Fruit fly (Drosophila melanogaster) whole organism, pupa: ENCODE data around the gene CG16717.

Source experiments
- CG10348 ChIP-seq: fragments of 200-800 bp; sonication (Bioruptor generic); IDR thresholded peaks from 2 replicates; pipeline ENCODE4 v1.3.6; 2022; ENCODE audit warnings: missing biosample characterization, missing genetic modification characterization
- CG12605 ChIP-seq: fragments of 200-800 bp; sonication (Bioruptor generic); IDR thresholded peaks from 2 replicates; pipeline ENCODE4 v1.3.6; 2022; ENCODE audit warnings: missing biosample characterization, missing genetic modification characterization
- CG13204 ChIP-seq: fragments of 200-800 bp; sonication (Bioruptor generic); optimal IDR thresholded peaks from 2 replicates; lab custom pipeline; 2018; ENCODE audit warnings: missing biosample characterization, mild to moderate bottlenecking, missing genetic modification characterization, moderate library complexity
- CG14655 ChIP-seq: fragments of 200-800 bp; sonication (Bioruptor generic); optimal IDR thresholded peaks from 3 replicates; lab custom pipeline; 2017; ENCODE audit warnings: mild to moderate bottlenecking, missing biosample characterization, missing genetic modification reagents, missing genetic modification characterization
- CG15710 ChIP-seq: fragments of 200-800 bp; sonication (Bioruptor generic); optimal IDR thresholded peaks from 2 replicates; lab custom pipeline; 2018; ENCODE audit warnings: missing biosample characterization, mild to moderate bottlenecking, missing genetic modification characterization, moderate library complexity
- CG17806 ChIP-seq: fragments of 200-800 bp; sonication (Bioruptor generic); optimal IDR thresholded peaks from 2 replicates; lab custom pipeline; 2018; ENCODE audit warnings: missing biosample characterization, mild to moderate bottlenecking, missing genetic modification characterization, moderate library complexity
- CG32121 ChIP-seq: fragments of 200-800 bp; sonication (Bioruptor generic); IDR thresholded peaks from 2 replicates; pipeline ENCODE4 v1.3.6; 2022; ENCODE audit warnings: missing biosample characterization, missing genetic modification characterization
- CG34367 ChIP-seq: fragments of 200-800 bp; sonication (Bioruptor generic); optimal IDR thresholded peaks from 2 replicates; lab custom pipeline; 2018; ENCODE audit warnings: missing biosample characterization, mild to moderate bottlenecking, missing genetic modification characterization
- CG4496 ChIP-seq: fragments of 200-800 bp; sonication (Bioruptor generic); IDR thresholded peaks from 3 replicates; pipeline ENCODE4 v1.3.6; 2022; ENCODE audit warnings: missing biosample characterization, missing genetic modification characterization
- CG8159 ChIP-seq: fragments of 200-800 bp; sonication (Bioruptor generic); optimal IDR thresholded peaks from 3 replicates; lab custom pipeline; 2018; ENCODE audit warnings: missing biosample characterization, mild to moderate bottlenecking, missing genetic modification characterization, moderate library complexity
- CG8301 ChIP-seq: fragments of 200-800 bp; sonication (Bioruptor generic); optimal IDR thresholded peaks from 2 replicates; lab custom pipeline; 2018; ENCODE audit warnings: missing biosample characterization, mild to moderate bottlenecking, missing genetic modification characterization
- CG9948 ChIP-seq: fragments of 200-800 bp; sonication (Bioruptor generic); optimal IDR thresholded peaks from 2 replicates; lab custom pipeline; 2018; ENCODE audit warnings: missing biosample characterization, mild to moderate bottlenecking, missing genetic modification characterization, moderate library complexity
- D1 ChIP-seq: fragments of 200-800 bp; sonication (Bioruptor generic); optimal IDR thresholded peaks from 2 replicates; lab custom pipeline; 2018; ENCODE audit warnings: missing biosample characterization, mild to moderate bottlenecking, missing genetic modification characterization, moderate library complexity
- EcR ChIP-seq: fragments of 200-800 bp; sonication (Bioruptor generic); optimal IDR thresholded peaks from 3 replicates; lab custom pipeline; 2019; ENCODE audit warnings: missing biosample characterization, missing genetic modification characterization, mild to moderate bottlenecking, moderate library complexity, missing genetic modification reagents
- Ets98B ChIP-seq: fragments of 200-800 bp; sonication (Bioruptor generic); IDR thresholded peaks from 2 replicates; pipeline ENCODE4 v1.3.6; 2022; ENCODE audit warnings: missing biosample characterization, missing genetic modification characterization
- Pif1A ChIP-seq: fragments of 200-800 bp; sonication (Bioruptor generic); optimal IDR thresholded peaks from 3 replicates; lab custom pipeline; 2016; ENCODE audit warnings: missing biosample characterization, missing genetic modification characterization
- Pif1B ChIP-seq: fragments of 200-800 bp; sonication (Bioruptor generic); optimal IDR thresholded peaks from 3 replicates; lab custom pipeline; 2016; ENCODE audit warnings: missing biosample characterization, missing genetic modification characterization
- Snoo ChIP-seq: fragments of 200-800 bp; sonication (Bioruptor generic); optimal IDR thresholded peaks from 3 replicates; lab custom pipeline; 2017; ENCODE audit warnings: missing biosample characterization, mild to moderate bottlenecking, missing genetic modification characterization, inconsistent platforms
- fd96Ca ChIP-seq: fragments of 200-800 bp; sonication (Bioruptor generic); IDR thresholded peaks from 3 replicates; pipeline ENCODE4 v1.3.6; 2022; ENCODE audit warnings: missing biosample characterization, missing genetic modification characterization
- gl ChIP-seq: fragments of 200-800 bp; sonication (Bioruptor generic); optimal IDR thresholded peaks from 2 replicates; lab custom pipeline; 2018; ENCODE audit warnings: missing biosample characterization, mild to moderate bottlenecking, missing genetic modification characterization
- rn ChIP-seq: fragments of 200-800 bp; sonication (Bioruptor generic); IDR thresholded peaks from 2 replicates; pipeline ENCODE4 v1.3.6; 2022; ENCODE audit warnings: missing biosample characterization, missing genetic modification characterization

Gene CG16717

dm6 chr3L:9678994-9679393 is at the start of gene CG16717, which contains the start of gene fry:
TSS of gene CG16717 (plus strand) at chr3L:9679201.
TSS of gene fry (minus strand) at chr3L:9679103.
- no peak for TF ChIP-seq CG9948 (tag; lab: Kevin White, UChicago)
- no peak for TF ChIP-seq D1 (tag; lab: Kevin White, UChicago)

DNA sequence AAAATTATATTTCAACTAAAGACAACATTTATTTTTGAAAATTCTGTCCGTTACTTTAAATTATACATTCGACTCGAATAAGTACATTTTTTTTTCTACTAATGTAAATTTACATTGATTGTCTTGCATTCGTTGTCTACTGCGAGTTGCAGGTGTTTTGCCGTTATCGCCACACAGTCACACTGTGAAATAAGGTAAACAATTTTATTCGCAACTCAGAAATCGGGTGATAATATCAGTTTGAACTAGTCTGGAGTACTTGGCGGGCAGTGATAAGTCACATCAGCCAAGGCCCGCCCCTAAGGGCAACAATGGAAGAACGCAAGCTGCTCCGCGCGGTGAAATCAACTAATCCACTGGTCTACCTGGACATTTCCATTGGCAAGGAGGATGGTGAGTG is 49.1 kb upstream of the CG16717 start:
- TF ChIP-seq CG14655 (GFP tag; lab: Kevin White, UChicago), result no peak
- no peak for TF ChIP-seq rn (GFP tag; lab: Robert Waterston, UW)
- TF ChIP-seq CG10348 (GFP tag; lab: Robert Waterston, UW), result no peak
- TF ChIP-seq CG8301, result no peak
- no peak for TF ChIP-seq CG4496
- TF ChIP-seq Snoo (tag; lab: Kevin White, UChicago), result no peak
- no peak for TF ChIP-seq gl (tag; lab: Kevin White, UChicago)
- no peak for TF ChIP-seq CG32121 (GFP tag; lab: Robert Waterston, UW)
- no peak for TF ChIP-seq CG8159 (tag; lab: Kevin White, UChicago)
- TF ChIP-seq EcR (GFP tag; lab: Kevin White, UChicago), result no peak
- TF ChIP-seq fd96Ca (GFP tag; lab: Robert Waterston, UW), result no peak
- no peak for TF ChIP-seq Pif1A (GFP tag; lab: Kevin White, UChicago)
- TF ChIP-seq Pif1B (GFP tag; lab: Kevin White, UChicago), result no peak
- no peak for TF ChIP-seq CG13204 (GFP tag; lab: Kevin White, UChicago)

- TF ChIP-seq CG15710 (tag; lab: Kevin White, UChicago) (no peak), CG32121 (GFP tag; lab: Robert Waterston, UW) (no peak), CG13204 (GFP tag; lab: Kevin White, UChicago) (no peak), gl (tag; lab: Kevin White, UChicago) (no peak)
Observed at dm6 chr3L:9637812-9638211, 41.2 kb upstream of the CG16717 start, which contains the start of gene CG8329. TSS of gene CG8329 (plus strand) at chr3L:9638112.

DNA sequence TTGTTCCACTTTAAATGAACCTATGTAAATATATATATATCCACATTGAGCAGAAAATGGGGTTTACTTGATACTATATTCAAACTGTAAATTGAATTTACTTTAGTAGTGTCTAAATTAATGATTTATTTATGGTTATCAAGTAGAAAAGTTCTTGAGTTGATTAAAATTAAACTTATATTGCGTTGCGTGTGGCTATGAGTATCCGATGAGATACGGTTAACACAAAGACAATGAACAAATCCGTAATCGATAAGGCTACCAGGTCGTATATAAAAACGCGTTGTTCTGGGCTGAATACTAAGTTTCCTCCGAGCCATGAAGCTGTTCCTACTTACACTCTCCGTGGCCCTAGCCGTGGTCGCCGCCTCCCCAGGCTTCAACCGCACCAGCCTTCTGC is 40.0 kb upstream of the CG16717 start, which contains the start of gene CG18179:
CG18179 (plus strand) TSS at position 301 of the 400 bp plus-strand sequence.
- TF ChIP-seq Pif1B (GFP tag; lab: Kevin White, UChicago) (no peak), CG10348 (GFP tag; lab: Robert Waterston, UW) (no peak), CG34367 (tag; lab: Kevin White, UChicago) (no peak), fd96Ca (GFP tag; lab: Robert Waterston, UW) (no peak), CG12605 (no peak)
- TF ChIP-seq, all 21 proteins: peak for 0

DNA sequence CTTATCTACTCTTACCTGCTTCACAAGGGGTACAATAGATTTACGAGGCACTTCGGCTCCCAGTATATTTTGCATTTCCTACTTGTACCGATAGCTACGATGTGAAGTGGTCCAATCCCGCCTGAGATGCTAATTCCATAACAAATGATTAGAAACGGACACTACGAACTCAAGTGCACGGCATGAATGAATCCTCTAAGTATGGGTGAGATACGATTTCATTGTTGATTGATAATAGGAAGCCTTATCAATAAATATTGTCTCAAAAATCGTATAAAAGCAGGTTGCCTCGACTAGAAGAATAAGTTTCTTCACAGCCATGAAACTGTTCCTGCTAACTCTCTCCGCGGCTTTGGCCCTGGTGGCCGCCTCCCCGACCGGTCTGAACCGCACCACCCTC is 38.3 kb upstream of the CG16717 start, which contains the start of gene CG18180:
CG18180 (plus strand) TSS at position 301 of the 400 bp plus-strand sequence.
- TF ChIP-seq D1 (tag; lab: Kevin White, UChicago) (no peak), CG32121 (GFP tag; lab: Robert Waterston, UW) (no peak), CG9948 (tag; lab: Kevin White, UChicago) (no peak), gl (tag; lab: Kevin White, UChicago) (no peak), CG4496 (no peak), CG12605 (no peak)
- TF ChIP-seq, all 21 proteins: peak for 0

DNA sequence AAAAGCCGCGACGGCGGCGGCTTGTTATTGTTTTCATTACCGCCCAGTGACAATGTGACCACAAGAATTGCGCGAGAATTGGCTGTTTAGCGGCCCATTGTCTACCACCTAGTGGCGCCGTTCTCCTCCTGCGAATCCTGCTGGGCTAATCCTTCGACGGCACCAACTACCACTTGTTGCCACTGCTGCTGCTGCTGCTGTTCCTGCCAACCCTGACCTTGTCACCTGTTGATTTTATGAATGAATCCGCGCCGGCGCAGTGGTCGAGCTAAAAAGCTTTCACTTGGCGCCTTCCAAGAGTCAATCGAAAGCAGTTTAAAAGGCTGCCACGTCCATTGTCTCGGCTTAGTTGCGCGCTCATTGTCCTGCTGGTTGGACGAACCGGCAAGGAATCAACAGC is 35.2 kb upstream of the CG16717 start, which contains the start of gene CNMaR:
CNMaR (plus strand) TSS at position 348 of the 400 bp plus-strand sequence.
- TF ChIP-seq CG12605 (peak; percentile 94), CG17806 (tag; lab: Kevin White, UChicago) (no peak)

dm6 chr3L:9671372-9671771 is 7.6 kb upstream of the CG16717 start:
- TF ChIP-seq CG15710 (tag; lab: Kevin White, UChicago) (no peak), Pif1A (GFP tag; lab: Kevin White, UChicago) (no peak), CG13204 (GFP tag; lab: Kevin White, UChicago) (peak; percentile 10)

DNA sequence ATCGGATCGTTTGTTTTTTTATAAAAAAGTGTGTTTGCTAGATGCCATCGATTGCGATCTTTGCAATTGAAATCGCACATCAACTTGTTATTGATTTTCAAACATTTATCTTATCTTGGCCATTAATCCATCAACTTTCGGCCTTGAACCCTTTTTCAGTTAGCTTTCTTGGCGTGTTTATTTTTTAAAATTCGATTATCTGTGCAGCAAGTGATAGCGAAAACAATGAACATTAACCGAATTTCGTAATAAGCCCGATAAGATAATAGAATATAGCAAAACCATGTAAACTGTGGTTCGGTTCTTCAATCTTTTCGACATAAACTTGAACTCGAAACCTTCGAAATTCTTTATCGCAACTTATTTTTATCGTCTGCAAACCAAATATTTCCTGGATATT is 4.7 kb upstream of the CG16717 start:
- no peak for TF ChIP-seq Ets98B (GFP tag; lab: Robert Waterston, UW)
- no peak for TF ChIP-seq CG8301
- no peak for TF ChIP-seq rn (GFP tag; lab: Robert Waterston, UW)
- TF ChIP-seq CG17806 (tag; lab: Kevin White, UChicago), result no peak
- no peak for TF ChIP-seq CG15710 (tag; lab: Kevin White, UChicago)
- TF ChIP-seq CG9948 (tag; lab: Kevin White, UChicago), result no peak
- no peak for TF ChIP-seq D1 (tag; lab: Kevin White, UChicago)
- TF ChIP-seq CG13204 (GFP tag; lab: Kevin White, UChicago), result no peak
- no peak for TF ChIP-seq Snoo (tag; lab: Kevin White, UChicago)
- TF ChIP-seq CG10348 (GFP tag; lab: Robert Waterston, UW), result no peak
- no peak for TF ChIP-seq fd96Ca (GFP tag; lab: Robert Waterston, UW)
- TF ChIP-seq CG4496, result no peak
- TF ChIP-seq CG34367 (tag; lab: Kevin White, UChicago), result no peak
- no peak for TF ChIP-seq EcR (GFP tag; lab: Kevin White, UChicago)
- no peak for TF ChIP-seq CG12605
- TF ChIP-seq, all 21 proteins: peak for 0
